Fruit fly (Drosophila melanogaster) whole organism, embryonic: ENCODE results near the gene Psn.

Source experiments
- Atf6 ChIP-seq: fragments of 200-800 bp; sonication (Bioruptor generic); IDR thresholded peaks from 2 replicates; pipeline ENCODE4 v1.3.6; 2022; ENCODE audit warnings: missing biosample characterization, missing genetic modification characterization
- CG10267 ChIP-seq: fragments of 200-800 bp; sonication (Bioruptor generic); optimal IDR thresholded peaks from 2 replicates; lab custom pipeline; 2018; ENCODE audit warnings: missing biosample characterization, mild to moderate bottlenecking, missing genetic modification characterization, moderate library complexity
- CG11695 ChIP-seq: fragments of 200-800 bp; sonication (Bioruptor generic); IDR thresholded peaks from 3 replicates; pipeline ENCODE4 v1.3.6; 2022; ENCODE audit warnings: missing biosample characterization, missing genetic modification characterization
- CG14710 ChIP-seq: fragments of 200-800 bp; sonication (Bioruptor generic); optimal IDR thresholded peaks from 3 replicates; lab custom pipeline; 2019; ENCODE audit warnings: missing biosample characterization, mild to moderate bottlenecking, missing genetic modification characterization, moderate library complexity
- CG2678 ChIP-seq: fragments of 200-800 bp; sonication (Bioruptor generic); optimal IDR thresholded peaks from 3 replicates; lab custom pipeline; 2019; ENCODE audit warnings: missing biosample characterization, mild to moderate bottlenecking, missing genetic modification characterization, moderate library complexity
- CG2712 ChIP-seq: fragments of 200-800 bp; optimal IDR thresholded peaks from 3 replicates; lab custom pipeline; 2019; ENCODE audit warnings: missing biosample characterization, mild to moderate bottlenecking, missing genetic modification characterization, moderate library complexity
- CG2889 ChIP-seq: fragments of 200-800 bp; sonication (Bioruptor generic); IDR thresholded peaks from 3 replicates; pipeline ENCODE4 v1.3.6; 2022; ENCODE audit warnings: missing biosample characterization, missing genetic modification characterization
- CG33557 ChIP-seq: fragments of 200-800 bp; sonication (Bioruptor generic); optimal IDR thresholded peaks from 2 replicates; lab custom pipeline; 2019; ENCODE audit warnings: missing biosample characterization, mild to moderate bottlenecking, missing genetic modification characterization, moderate library complexity
- CG5953 ChIP-seq: fragments of 200-800 bp; sonication (Bioruptor generic); IDR thresholded peaks from 2 replicates; pipeline ENCODE4 v1.3.6; 2022; ENCODE audit warnings: missing biosample characterization, missing genetic modification characterization
- CG6791 ChIP-seq: fragments of 200-800 bp; sonication (Bioruptor generic); IDR thresholded peaks from 3 replicates; pipeline ENCODE4 v1.3.6; 2022; ENCODE audit warnings: missing biosample characterization, missing genetic modification characterization; ENCODE audit not compliant: partially characterized antibody
- CG8924 ChIP-seq: fragments of 200-800 bp; optimal IDR thresholded peaks from 3 replicates; lab custom pipeline; 2019; ENCODE audit warnings: missing biosample characterization, mild to moderate bottlenecking, missing genetic modification characterization, moderate library complexity
- CHES-1-like ChIP-seq: fragments of 200-800 bp; sonication (Bioruptor generic); optimal IDR thresholded peaks from 2 replicates; lab custom pipeline; 2016; ENCODE audit warnings: missing biosample characterization, missing genetic modification characterization
- Camta ChIP-seq: fragments of 200-800 bp; sonication (Bioruptor generic); optimal IDR thresholded peaks from 2 replicates; lab custom pipeline; 2016; ENCODE audit warnings: missing biosample characterization, missing genetic modification characterization
- D19A ChIP-seq: fragments of 200-800 bp; optimal IDR thresholded peaks from 3 replicates; lab custom pipeline; 2019; ENCODE audit warnings: missing biosample characterization, mild to moderate bottlenecking, missing genetic modification characterization, moderate library complexity
- Dip3 ChIP-seq: fragments of 200-800 bp; sonication (Bioruptor generic); optimal IDR thresholded peaks from 3 replicates; lab custom pipeline; 2016; ENCODE audit warnings: missing biosample characterization, missing genetic modification characterization
- Doc3 ChIP-seq: fragments of 200-800 bp; sonication (Bioruptor generic); IDR thresholded peaks from 3 replicates; pipeline ENCODE4 v1.3.6; 2022; ENCODE audit warnings: missing biosample characterization, missing genetic modification characterization; ENCODE audit not compliant: partially characterized antibody
- Dp ChIP-seq: fragments of 200-800 bp; sonication (Bioruptor generic); optimal IDR thresholded peaks from 2 replicates; lab custom pipeline; 2018; ENCODE audit warnings: missing biosample characterization, mild to moderate bottlenecking, missing genetic modification characterization, moderate library complexity
- E2f2 ChIP-seq: fragments of 200-800 bp; sonication (Bioruptor generic); IDR thresholded peaks from 2 replicates; pipeline ENCODE4 v1.3.6; 2022; ENCODE audit warnings: missing biosample characterization, missing genetic modification characterization
- Eip74EF ChIP-seq, 2 experiments: fragments of 200-800 bp in 1 of 2; fragments of >200 bp in 1 of 2; sonication (Bioruptor generic) in 1 of 2; optimal IDR thresholded peaks; 2 replicates each; lab custom pipeline; 2017 to 2019; ENCODE audit warnings: missing biosample characterization in 2 of 2, missing genetic modification characterization in 2 of 2, mild to moderate bottlenecking in 1 of 2, moderate library complexity in 1 of 2
- Fer1 ChIP-seq: fragments of 200-800 bp; sonication (Bioruptor generic); optimal IDR thresholded peaks from 2 replicates; lab custom pipeline; 2017; ENCODE audit warnings: missing biosample characterization, mild to moderate bottlenecking, missing genetic modification characterization
- Hmx ChIP-seq: fragments of 200-800 bp; sonication (Bioruptor generic); optimal IDR thresholded peaks from 2 replicates; lab custom pipeline; 2016; ENCODE audit warnings: missing biosample characterization, missing genetic modification characterization
- MBD-R2 ChIP-seq: fragments of 200-800 bp; sonication (Bioruptor generic); IDR thresholded peaks from 2 replicates; pipeline ENCODE4 v1.3.6; 2022; ENCODE audit warnings: missing biosample characterization, missing genetic modification characterization
- NfI ChIP-seq: fragments of 200-800 bp; sonication (Bioruptor generic); optimal IDR thresholded peaks from 3 replicates; lab custom pipeline; 2018; ENCODE audit warnings: missing biosample characterization, mild to moderate bottlenecking, missing genetic modification characterization, moderate library complexity
- Optix ChIP-seq: fragments of 200-800 bp; sonication (Bioruptor generic); IDR thresholded peaks from 3 replicates; pipeline ENCODE4 v1.3.6; 2022; ENCODE audit warnings: missing biosample characterization, missing genetic modification characterization
- Ptx1 ChIP-seq: fragments of 200-800 bp; sonication (Bioruptor generic); IDR thresholded peaks from 2 replicates; pipeline ENCODE4 v1.3.6; 2022; ENCODE audit warnings: missing biosample characterization, missing genetic modification characterization
- Vsx1 ChIP-seq: fragments of 200-800 bp; sonication (Bioruptor generic); optimal IDR thresholded peaks from 2 replicates; lab custom pipeline; 2017; ENCODE audit warnings: missing biosample characterization, mild to moderate bottlenecking, missing genetic modification characterization, missing genetic modification reagents
- amos ChIP-seq: fragments of 200-800 bp; sonication (Bioruptor generic); IDR thresholded peaks from 2 replicates; pipeline ENCODE4 v1.3.6; 2022; ENCODE audit warnings: missing biosample characterization, missing genetic modification characterization; ENCODE audit not compliant: partially characterized antibody
- bigmax ChIP-seq: fragments of 200-800 bp; sonication (Bioruptor generic); optimal IDR thresholded peaks from 2 replicates; lab custom pipeline; 2018; ENCODE audit warnings: missing biosample characterization, mild to moderate bottlenecking, missing genetic modification characterization
- bowl ChIP-seq: fragments of 200-800 bp; sonication (Bioruptor generic); IDR thresholded peaks from 2 replicates; pipeline ENCODE4 v1.3.6; 2022; ENCODE audit warnings: missing biosample characterization, missing genetic modification characterization
- corto ChIP-seq: fragments of 200-800 bp; sonication (Bioruptor generic); optimal IDR thresholded peaks from 2 replicates; lab custom pipeline; 2016; ENCODE audit warnings: missing biosample characterization, mild to moderate bottlenecking, missing genetic modification characterization, moderate library complexity
- cwo ChIP-seq: fragments of 200-800 bp; sonication (Bioruptor generic); optimal IDR thresholded peaks from 3 replicates; lab custom pipeline; 2017; ENCODE audit warnings: missing biosample characterization, missing genetic modification characterization, mild to moderate bottlenecking, moderate library complexity, missing genetic modification reagents
- esg ChIP-seq: fragments of 200-800 bp; sonication (Bioruptor generic); conservative IDR thresholded peaks from 2 replicates; pipeline ENCODE4 v1.3.6; 2022; ENCODE audit warnings: missing biosample characterization, missing genetic modification characterization
- ewg ChIP-seq: fragments of 200-800 bp; sonication (Bioruptor generic); optimal IDR thresholded peaks from 3 replicates; lab custom pipeline; 2017; ENCODE audit warnings: mild to moderate bottlenecking, missing biosample characterization, missing genetic modification reagents, missing genetic modification characterization
- gfzf ChIP-seq: fragments of 200-800 bp; sonication (Bioruptor generic); optimal IDR thresholded peaks from 2 replicates; lab custom pipeline; 2016; ENCODE audit warnings: missing biosample characterization, mild to moderate bottlenecking, missing genetic modification characterization, moderate library complexity
- inv ChIP-seq: fragments of 200-800 bp; sonication (Bioruptor generic); IDR thresholded peaks from 2 replicates; pipeline ENCODE4 v1.3.6; 2022; ENCODE audit warnings: missing biosample characterization, missing genetic modification characterization; ENCODE audit not compliant: partially characterized antibody
- kay ChIP-seq: fragments of 200-800 bp; sonication (Bioruptor generic); optimal IDR thresholded peaks from 2 replicates; lab custom pipeline; 2016; ENCODE audit warnings: missing biosample characterization, missing genetic modification characterization
- klu ChIP-seq: fragments of 200-800 bp; sonication (Bioruptor generic); IDR thresholded peaks from 2 replicates; pipeline ENCODE4 v1.3.6; 2022; ENCODE audit warnings: missing biosample characterization, missing genetic modification characterization
- kni ChIP-seq: fragments of 200-800 bp; sonication (Bioruptor generic); optimal IDR thresholded peaks from 3 replicates; lab custom pipeline; 2017; ENCODE audit warnings: mild to moderate bottlenecking, missing biosample characterization, missing genetic modification reagents, missing genetic modification characterization
- phol ChIP-seq: fragments of 200-800 bp; sonication (Bioruptor generic); optimal IDR thresholded peaks from 3 replicates; lab custom pipeline; 2018; ENCODE audit warnings: missing biosample characterization, mild to moderate bottlenecking, missing genetic modification characterization, moderate library complexity
- pzg ChIP-seq: fragments of 200-800 bp; sonication (Bioruptor generic); optimal IDR thresholded peaks from 3 replicates; lab custom pipeline; 2018; ENCODE audit warnings: missing biosample characterization, mild to moderate bottlenecking, missing genetic modification characterization, moderate library complexity
- ranshi ChIP-seq: fragments of 200-800 bp; sonication (Bioruptor generic); IDR thresholded peaks from 2 replicates; pipeline ENCODE4 v1.3.6; 2022; ENCODE audit warnings: missing biosample characterization, missing genetic modification characterization
- rib ChIP-seq: fragments of 200-800 bp; sonication (Bioruptor generic); IDR thresholded peaks from 2 replicates; pipeline ENCODE4 v1.3.6; 2022; ENCODE audit warnings: missing biosample characterization, missing genetic modification characterization
- seq ChIP-seq: fragments of 200-800 bp; sonication (Bioruptor generic); IDR thresholded peaks from 2 replicates; pipeline ENCODE4 v1.3.6; 2022; ENCODE audit warnings: missing biosample characterization, missing genetic modification characterization
- tap ChIP-seq: fragments of 200-800 bp; optimal IDR thresholded peaks from 3 replicates; lab custom pipeline; 2019; ENCODE audit warnings: missing biosample characterization, mild to moderate bottlenecking, missing genetic modification characterization, moderate library complexity
- trem ChIP-seq: fragments of 200-800 bp; optimal IDR thresholded peaks from 3 replicates; lab custom pipeline; 2019; ENCODE audit warnings: missing biosample characterization, mild to moderate bottlenecking, missing genetic modification characterization, moderate library complexity
- zen2 ChIP-seq: fragments of 200-800 bp; sonication (Bioruptor generic); IDR thresholded peaks from 3 replicates; pipeline ENCODE4 v1.3.6; 2022; ENCODE audit warnings: missing biosample characterization, missing genetic modification characterization; ENCODE audit not compliant: partially characterized antibody

Gene Psn

dm6 chr3L:20432297-20432696 lies at the start of gene Psn, which contains the start of gene Las (continued):
- no peak for TF ChIP-seq Eip74EF (GFP tag; optimal IDR thresholded peaks at IDR 0.05; lab: Kevin White, UChicago)
- peak; percentile 45; the same call in 1 of the 2 replicates for TF ChIP-seq inv (GFP tag; lab: Robert Waterston, UW)
- TF ChIP-seq Fer1 (GFP tag; lab: Kevin White, UChicago): peak; percentile 3
- TF ChIP-seq Camta (GFP tag; lab: Kevin White, UChicago): no peak
- TF ChIP-seq phol: peak; percentile 36
- TF ChIP-seq CG11695 (GFP tag; lab: Robert Waterston, UW): no peak
- peak; percentile 68 for TF ChIP-seq pzg (GFP tag; lab: Kevin White, UChicago)
- TF ChIP-seq CHES-1-like (GFP tag; lab: Kevin White, UChicago): peak; percentile 48
- peak; percentile 70 for TF ChIP-seq trem (tag; lab: Kevin White, UChicago)
- TF ChIP-seq CG8924 (tag; lab: Kevin White, UChicago): peak; percentile 18
- peak; percentile 69 for TF ChIP-seq Doc3 (GFP tag; lab: Robert Waterston, UW)
- peak; percentile 70 for TF ChIP-seq CG14710 (tag; lab: Kevin White, UChicago)
- TF ChIP-seq Hmx (GFP tag; lab: Kevin White, UChicago): peak; percentile 3
- TF ChIP-seq Dp (GFP tag; lab: Kevin White, UChicago): peak; percentile 61
- TF ChIP-seq CG6791 (GFP tag; lab: Robert Waterston, UW): 0 out of 3 replicates have a peak, but pooled peaks have one; percentile 45
- TF ChIP-seq bowl: no peak
- TF ChIP-seq amos (GFP tag; lab: Robert Waterston, UW): peak; percentile 54

- TF ChIP-seq E2f2 (GFP tag; lab: Robert Waterston, UW): peak; percentile 51; the same call in 1 of the 2 replicates
- TF ChIP-seq ranshi (GFP tag; lab: Robert Waterston, UW): peak; percentile 29; the same call in 1 of the 2 replicates
- peak; percentile 67 for TF ChIP-seq Vsx1 (GFP tag; lab: Kevin White, UChicago)
- TF ChIP-seq inv (GFP tag; lab: Robert Waterston, UW): no peak
- TF ChIP-seq esg: peak; percentile 38; the same call in 1 of the 2 replicates
- no peak for TF ChIP-seq bigmax (GFP tag; lab: Kevin White, UChicago)
- peak; percentile 29 for TF ChIP-seq ewg (GFP tag; lab: Kevin White, UChicago)
- peak; percentile 85 for TF ChIP-seq CG14710 (tag; lab: Kevin White, UChicago)
- peak; percentile 61 for TF ChIP-seq CG33557 (GFP tag; lab: Kevin White, UChicago)
- no peak; the same call in 2 of the 3 replicates for TF ChIP-seq zen2 (GFP tag; lab: Robert Waterston, UW)
- TF ChIP-seq CG2712 (tag; lab: Kevin White, UChicago): peak; percentile 78
- peak; percentile 40 for TF ChIP-seq Ptx1 (GFP tag; lab: Robert Waterston, UW)
- peak; percentile 83 for TF ChIP-seq trem (tag; lab: Kevin White, UChicago)
- TF ChIP-seq NfI (GFP tag; lab: Kevin White, UChicago): peak; percentile 63
- peak; percentile 98 for TF ChIP-seq CG10267
- peak; percentile 13 for TF ChIP-seq tap (tag; lab: Kevin White, UChicago)
- TF ChIP-seq kay (GFP tag; lab: Kevin White, UChicago): peak; percentile 35
- no peak for TF ChIP-seq CG5953 (GFP tag; lab: Robert Waterston, UW)
- peak; percentile 79 for TF ChIP-seq CG2678
- peak; percentile 52; the same call in 1 of the 2 replicates for TF ChIP-seq Atf6 (GFP tag; lab: Robert Waterston, UW)
- peak; percentile 75 for TF ChIP-seq MBD-R2
- peak; percentile 37; the same call in 1 of the 2 replicates for TF ChIP-seq klu (GFP tag; lab: Robert Waterston, UW)
- no peak for TF ChIP-seq seq (GFP tag; lab: Robert Waterston, UW)
- no peak for TF ChIP-seq Optix
- no peak for TF ChIP-seq rib
- peak; percentile 38 for TF ChIP-seq corto (GFP tag; lab: Kevin White, UChicago)
- peak; percentile 17 for TF ChIP-seq gfzf (GFP tag; lab: Kevin White, UChicago)
- no peak for TF ChIP-seq CG2889 (GFP tag; lab: Robert Waterston, UW)
- TF ChIP-seq D19A (tag; lab: Kevin White, UChicago): peak; percentile 54
- TF ChIP-seq pzg (GFP tag; lab: Kevin White, UChicago): peak; percentile 33
- peak; percentile 33 for TF ChIP-seq cwo (GFP tag; lab: Kevin White, UChicago)
- peak; percentile 32 for TF ChIP-seq kni (GFP tag; lab: Kevin White, UChicago)
- TF ChIP-seq Dip3 (GFP tag; lab: Kevin White, UChicago): peak; percentile 54
Observed at dm6 chr3L:20384086-20384810, 48.0 kb upstream of the Psn start, which contains the start of the genes CG5498 and fbl. Gene CG5498 (minus strand): TSS chr3L:20384109. Gene fbl (plus strand): TSS chr3L:20384429.
